Fruit fly (Drosophila melanogaster) whole organism, embryonic: ENCODE measurements around the gene PRL-1.
A peak's percentile ranks its signal among the peaks of the same experiment; 100 is the strongest.

ENCODE experiments used
- ATbp ChIP-seq: fragments of 200-800 bp; sonication (Bioruptor generic); optimal IDR thresholded peaks from 2 replicates; lab custom pipeline; 2017; ENCODE audit warnings: missing biosample characterization, mild to moderate bottlenecking, missing genetic modification characterization, missing genetic modification reagents
- Blimp-1 ChIP-seq: fragments of 200-800 bp; sonication (Bioruptor generic); optimal IDR thresholded peaks from 3 replicates; lab custom pipeline; 2018; ENCODE audit warnings: missing biosample characterization, missing genetic modification characterization, mild to moderate bottlenecking, moderate library complexity, missing genetic modification reagents
- CG12236 ChIP-seq: fragments of 200-800 bp; sonication (Bioruptor generic); optimal IDR thresholded peaks from 2 replicates; lab custom pipeline; 2016; ENCODE audit warnings: missing biosample characterization, missing genetic modification characterization
- CG13775 ChIP-seq: fragments of 200-800 bp; sonication (Bioruptor generic); optimal IDR thresholded peaks from 3 replicates; lab custom pipeline; 2017; ENCODE audit warnings: missing biosample characterization, mild to moderate bottlenecking, missing genetic modification characterization
- CG16813 ChIP-seq: fragments of 200-800 bp; sonication (Bioruptor generic); IDR thresholded peaks from 3 replicates; pipeline ENCODE4 v1.3.6; 2022; ENCODE audit warnings: missing biosample characterization, missing genetic modification characterization; ENCODE audit not compliant: partially characterized antibody
- CG17802 ChIP-seq: fragments of 200-800 bp; sonication (Bioruptor generic); optimal IDR thresholded peaks from 2 replicates; lab custom pipeline; 2018; ENCODE audit warnings: missing biosample characterization, mild to moderate bottlenecking, missing genetic modification characterization, moderate library complexity
- CG18476 ChIP-seq: fragments of 200-800 bp; sonication (Bioruptor generic); optimal IDR thresholded peaks from 2 replicates; lab custom pipeline; 2016; ENCODE audit warnings: missing biosample characterization, mild to moderate bottlenecking, missing genetic modification characterization
- CG2678 ChIP-seq: fragments of 200-800 bp; sonication (Bioruptor generic); optimal IDR thresholded peaks from 3 replicates; lab custom pipeline; 2019; ENCODE audit warnings: missing biosample characterization, mild to moderate bottlenecking, missing genetic modification characterization, moderate library complexity
- CG3163 ChIP-seq: fragments of 200-800 bp; sonication (Bioruptor generic); optimal IDR thresholded peaks from 3 replicates; lab custom pipeline; 2016; ENCODE audit warnings: missing biosample characterization, missing genetic modification characterization
- CG32767 ChIP-seq: fragments of 200-800 bp; sonication (Bioruptor generic); IDR thresholded peaks from 2 replicates; pipeline ENCODE4 v1.3.6; 2022; ENCODE audit warnings: missing biosample characterization, missing genetic modification characterization
- CG3281 ChIP-seq: fragments of 200-800 bp; sonication (Bioruptor generic); optimal IDR thresholded peaks from 3 replicates; lab custom pipeline; 2017; ENCODE audit warnings: missing biosample characterization, mild to moderate bottlenecking, missing genetic modification characterization
- CG4424 ChIP-seq: fragments of 200-800 bp; sonication (Bioruptor generic); optimal IDR thresholded peaks from 3 replicates; lab custom pipeline; 2016; ENCODE audit warnings: missing biosample characterization, missing genetic modification characterization
- CG4730 ChIP-seq: fragments of 200-800 bp; sonication (Bioruptor generic); IDR thresholded peaks from 2 replicates; pipeline ENCODE4 v1.3.6; 2022; ENCODE audit warnings: missing biosample characterization, missing genetic modification characterization
- CG5180 ChIP-seq: fragments of 200-800 bp; sonication (Bioruptor generic); optimal IDR thresholded peaks from 3 replicates; lab custom pipeline; 2017; ENCODE audit warnings: missing biosample characterization, missing genetic modification characterization, mild to moderate bottlenecking, moderate library complexity, missing genetic modification reagents
- CG6791 ChIP-seq: fragments of 200-800 bp; sonication (Bioruptor generic); IDR thresholded peaks from 3 replicates; pipeline ENCODE4 v1.3.6; 2022; ENCODE audit warnings: missing biosample characterization, missing genetic modification characterization; ENCODE audit not compliant: partially characterized antibody
- CG7556 ChIP-seq: fragments of 200-800 bp; sonication (Bioruptor generic); optimal IDR thresholded peaks from 2 replicates; lab custom pipeline; 2017; ENCODE audit warnings: missing biosample characterization, mild to moderate bottlenecking, missing genetic modification characterization
- CG9817 ChIP-seq: fragments of 200-800 bp; sonication (Bioruptor generic); optimal IDR thresholded peaks from 2 replicates; lab custom pipeline; 2018; ENCODE audit warnings: missing biosample characterization, mild to moderate bottlenecking, missing genetic modification characterization, moderate library complexity
- CG9932 ChIP-seq: fragments of 200-800 bp; sonication (Bioruptor generic); IDR thresholded peaks from 2 replicates; pipeline ENCODE4 v1.3.6; 2022; ENCODE audit warnings: missing biosample characterization, missing genetic modification characterization
- D ChIP-seq, 2 experiments: fragments of 200-800 bp in 1 of 2; fragments of >200 bp in 1 of 2; sonication (Bioruptor generic) in 1 of 2; optimal IDR thresholded peaks; 2 replicates in 1 of 2; 3 replicates in 1 of 2; lab custom pipeline; 2017; ENCODE audit warnings: mild to moderate bottlenecking in 1 of 2, missing biosample characterization in 1 of 2, missing genetic modification characterization in 1 of 2, missing genetic modification reagents in 1 of 2
- E2f1 ChIP-seq: fragments of 200-800 bp; sonication (Bioruptor generic); IDR thresholded peaks from 2 replicates; pipeline ENCODE4 v1.3.6; 2022; ENCODE audit warnings: missing biosample characterization, missing genetic modification characterization
- GATAe ChIP-seq: fragments of 200-800 bp; sonication (Bioruptor generic); conservative IDR thresholded peaks from 2 replicates; pipeline ENCODE4 v1.3.6; 2022; ENCODE audit warnings: missing biosample characterization, missing genetic modification characterization
- HmgD ChIP-seq: fragments of 200-800 bp; sonication (Bioruptor generic); optimal IDR thresholded peaks from 3 replicates; lab custom pipeline; 2016; ENCODE audit warnings: missing biosample characterization, missing genetic modification characterization
- Hmx ChIP-seq: fragments of 200-800 bp; sonication (Bioruptor generic); optimal IDR thresholded peaks from 2 replicates; lab custom pipeline; 2016; ENCODE audit warnings: missing biosample characterization, missing genetic modification characterization
- Hr51 ChIP-seq, 2 experiments: fragments of 200-800 bp; sonication (Bioruptor generic); optimal IDR thresholded peaks; 2 replicates in 1 of 2; 3 replicates in 1 of 2; lab custom pipeline; 2016 to 2018; ENCODE audit warnings: missing biosample characterization in 2 of 2, missing genetic modification characterization in 2 of 2, mild to moderate bottlenecking in 1 of 2, moderate library complexity in 1 of 2
- NC2β ChIP-seq: fragments of 200-800 bp; sonication (Bioruptor generic); optimal IDR thresholded peaks from 2 replicates; lab custom pipeline; 2016; ENCODE audit warnings: missing biosample characterization, missing genetic modification characterization
- Opbp ChIP-seq: fragments of 200-800 bp; sonication (Bioruptor generic); IDR thresholded peaks from 3 replicates; pipeline ENCODE4 v1.3.6; 2022; ENCODE audit warnings: missing biosample characterization, missing genetic modification characterization; ENCODE audit not compliant: partially characterized antibody
- PHDP ChIP-seq: fragments of 200-800 bp; sonication (Bioruptor generic); optimal IDR thresholded peaks from 3 replicates; lab custom pipeline; 2018; ENCODE audit warnings: missing biosample characterization, mild to moderate bottlenecking, missing genetic modification characterization, moderate library complexity
- Rfx ChIP-seq: fragments of 200-800 bp; sonication (Bioruptor generic); IDR thresholded peaks from 2 replicates; pipeline ENCODE4 v1.3.6; 2022; ENCODE audit warnings: missing biosample characterization, missing genetic modification characterization
- Stat92E ChIP-seq, 3 experiments: fragments of >200 bp in 2 of 3; fragments of 200-800 bp in 1 of 3; sonication (Bioruptor generic) in 1 of 3; optimal IDR thresholded peaks; 2 replicates each; lab custom pipeline; 2017 to 2019; ENCODE audit warnings: missing biosample characterization in 3 of 3, missing genetic modification characterization in 3 of 3, mild to moderate bottlenecking in 1 of 3, moderate library complexity in 1 of 3
- TFAM ChIP-seq: fragments of 200-800 bp; sonication (Bioruptor generic); optimal IDR thresholded peaks from 2 replicates; lab custom pipeline; 2017; ENCODE audit warnings: missing biosample characterization, missing genetic modification characterization, inconsistent platforms
- aop ChIP-seq: fragments of 200-800 bp; sonication (Bioruptor generic); IDR thresholded peaks from 2 replicates; pipeline ENCODE4 v1.3.6; 2022; ENCODE audit warnings: missing biosample characterization, missing genetic modification characterization
- ara ChIP-seq: fragments of 200-800 bp; sonication (Bioruptor generic); IDR thresholded peaks from 2 replicates; pipeline ENCODE4 v1.3.6; 2022; ENCODE audit warnings: missing biosample characterization, missing genetic modification characterization
- ase ChIP-seq: fragments of 200-800 bp; sonication (Bioruptor generic); IDR thresholded peaks from 3 replicates; pipeline ENCODE4 v1.3.6; 2022; ENCODE audit warnings: missing biosample characterization, missing genetic modification characterization
- br ChIP-seq: fragments of >200 bp; optimal IDR thresholded peaks from 2 replicates; lab custom pipeline; 2017
- chinmo ChIP-seq: fragments of 200-800 bp; sonication (Bioruptor generic); IDR thresholded peaks from 4 replicates; pipeline ENCODE4 v1.3.6; 2022; ENCODE audit warnings: missing biosample characterization, missing genetic modification characterization; ENCODE audit not compliant: partially characterized antibody
- crol ChIP-seq: fragments of 200-800 bp; sonication (Bioruptor generic); IDR thresholded peaks from 2 replicates; pipeline ENCODE4 v1.3.6; 2022; ENCODE audit warnings: missing biosample characterization, missing genetic modification characterization
- dan ChIP-seq: fragments of 200-800 bp; sonication (Bioruptor generic); IDR thresholded peaks from 2 replicates; pipeline ENCODE4 v1.3.6; 2022; ENCODE audit warnings: missing biosample characterization, missing genetic modification characterization
- dimm ChIP-seq: fragments of 200-800 bp; sonication (Bioruptor generic); IDR thresholded peaks from 2 replicates; pipeline ENCODE4 v1.3.6; 2022; ENCODE audit warnings: missing biosample characterization, missing genetic modification characterization
- dysf ChIP-seq: fragments of 200-800 bp; sonication (Bioruptor generic); IDR thresholded peaks from 3 replicates; pipeline ENCODE4 v1.3.6; 2022; ENCODE audit warnings: missing biosample characterization, missing genetic modification characterization
- esg ChIP-seq: fragments of 200-800 bp; sonication (Bioruptor generic); conservative IDR thresholded peaks from 2 replicates; pipeline ENCODE4 v1.3.6; 2022; ENCODE audit warnings: missing biosample characterization, missing genetic modification characterization
- fru ChIP-seq: fragments of >200 bp; optimal IDR thresholded peaks from 2 replicates; lab custom pipeline; 2017
- gem ChIP-seq: fragments of 200-800 bp; sonication (Bioruptor generic); optimal IDR thresholded peaks from 2 replicates; lab custom pipeline; 2019; ENCODE audit warnings: missing biosample characterization, mild to moderate bottlenecking, missing genetic modification characterization, moderate library complexity
- jumu ChIP-seq: fragments of 200-800 bp; sonication (Bioruptor generic); optimal IDR thresholded peaks from 3 replicates; lab custom pipeline; 2016; ENCODE audit warnings: missing biosample characterization, missing genetic modification characterization
- pb ChIP-seq: fragments of 200-800 bp; sonication (Bioruptor generic); optimal IDR thresholded peaks from 3 replicates; lab custom pipeline; 2016; ENCODE audit warnings: missing biosample characterization, missing genetic modification characterization
- psq ChIP-seq: fragments of 200-800 bp; sonication (Bioruptor generic); optimal IDR thresholded peaks from 2 replicates; lab custom pipeline; 2017; ENCODE audit warnings: missing biosample characterization, missing genetic modification characterization
- schlank ChIP-seq: fragments of 200-800 bp; sonication (Bioruptor generic); optimal IDR thresholded peaks from 2 replicates; lab custom pipeline; 2018; ENCODE audit warnings: missing biosample characterization, mild to moderate bottlenecking, missing genetic modification characterization
- sd ChIP-seq: fragments of 200-800 bp; sonication (Bioruptor generic); optimal IDR thresholded peaks from 3 replicates; lab custom pipeline; 2018; ENCODE audit warnings: missing biosample characterization, mild to moderate bottlenecking, missing genetic modification characterization, moderate library complexity
- tgo ChIP-seq: fragments of 200-800 bp; sonication (Bioruptor generic); IDR thresholded peaks from 3 replicates; pipeline ENCODE4 v1.3.6; 2022; ENCODE audit warnings: missing biosample characterization, missing genetic modification characterization
- trh ChIP-seq: fragments of 200-800 bp; sonication (Bioruptor generic); optimal IDR thresholded peaks from 2 replicates; lab custom pipeline; 2016; ENCODE audit warnings: missing biosample characterization, missing genetic modification characterization
- ttk ChIP-seq: fragments of 200-800 bp; sonication (Bioruptor generic); IDR thresholded peaks from 2 replicates; pipeline ENCODE4 v2.1.2; 2022; ENCODE audit warnings: missing biosample characterization, missing genetic modification characterization
- twi ChIP-seq: fragments of 200-800 bp; optimal IDR thresholded peaks from 2 replicates; lab custom pipeline; 2019; ENCODE audit warnings: missing biosample characterization, mild to moderate bottlenecking, missing genetic modification characterization, moderate library complexity
- tx ChIP-seq: fragments of 200-800 bp; sonication (Bioruptor generic); optimal IDR thresholded peaks from 2 replicates; lab custom pipeline; 2016; ENCODE audit warnings: missing biosample characterization, missing genetic modification characterization

Gene PRL-1

DNA sequence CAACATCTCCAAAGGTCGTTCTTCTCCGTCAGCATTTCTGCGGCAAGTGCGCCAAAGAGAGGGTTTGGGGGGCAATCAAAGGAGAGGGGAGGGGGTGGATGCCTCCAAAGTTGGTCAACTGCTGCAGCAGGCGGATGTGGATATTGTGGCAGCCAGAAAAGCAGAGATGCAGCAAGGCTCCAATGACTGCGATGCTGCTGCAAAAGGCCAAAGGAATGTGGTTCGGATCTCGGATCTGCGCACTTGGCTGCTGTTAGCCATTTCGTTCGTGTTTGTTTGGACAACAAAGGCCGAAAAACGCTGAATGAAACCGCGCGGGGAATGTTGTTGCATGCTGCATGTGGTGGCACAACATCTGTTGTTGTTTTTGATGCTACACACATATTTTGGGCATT is 24.7 kb upstream of the PRL-1 start:
- TF ChIP-seq trh (GFP tag; lab: Kevin White, UChicago) (no peak), CG6791 (GFP tag; lab: Robert Waterston, UW) (no peak), Blimp-1 (no peak), fru (lab: Kevin White, UChicago) (no peak), CG3281 (no peak), ase (no peak), TFAM (GFP tag; lab: Kevin White, UChicago) (no peak), crol (GFP tag; lab: Robert Waterston, UW) (peak; percentile 44), E2f1 (no peak), HmgD (GFP tag; lab: Kevin White, UChicago) (no peak), CG3163 (no peak), br (no peak), jumu (GFP tag; lab: Kevin White, UChicago) (no peak), CG4730 (GFP tag; lab: Robert Waterston, UW) (no peak), sd (peak; percentile 13), CG18476 (GFP tag; lab: Kevin White, UChicago) (no peak), CG16813 (no peak), ttk (GFP tag; lab: Robert Waterston, UW) (no peak), ATbp (no peak), chinmo (GFP tag; lab: Robert Waterston, UW) (0 out of 4 replicates have a peak, but pooled peaks have one; percentile 23), esg (no peak), Stat92E (GFP tag; optimal IDR thresholded peaks at IDR 0.05; lab: Kevin White, UChicago) (no peak), CG9932 (GFP tag; lab: Robert Waterston, UW) (no peak), Opbp (0 out of 3 replicates have a peak, but pooled peaks have one; percentile 22), CG4424 (GFP tag; lab: Kevin White, UChicago) (no peak), D (optimal IDR thresholded peaks at IDR 0.05; lab: Kevin White, UChicago) (peak; percentile 58), D (GFP tag; optimal IDR thresholded peaks at IDR 0.05; lab: Kevin White, UChicago) (no peak), tgo (GFP tag; lab: Robert Waterston, UW) (no peak), ara (GFP tag; lab: Robert Waterston, UW) (no peak), CG32767 (no peak), Hr51 (GFP tag; optimal IDR thresholded peaks at IDR 0.05; lab: Kevin White, UChicago) (no peak), Hmx (GFP tag; lab: Kevin White, UChicago) (no peak), Rfx (GFP tag; lab: Robert Waterston, UW) (no peak), twi (tag; lab: Kevin White, UChicago) (peak; percentile 82), schlank (tag; lab: Kevin White, UChicago) (no peak), PHDP (no peak), tx (GFP tag; lab: Kevin White, UChicago) (no peak), CG2678 (no peak), CG13775 (GFP tag; lab: Kevin White, UChicago) (no peak), CG9817 (no peak), dan (GFP tag; lab: Robert Waterston, UW) (no peak), aop (GFP tag; lab: Robert Waterston, UW) (no peak), dimm (GFP tag; lab: Robert Waterston, UW) (no peak), gem (no peak), GATAe (GFP tag; lab: Robert Waterston, UW) (no peak), CG12236 (no peak), dysf (GFP tag; lab: Robert Waterston, UW) (no peak), CG5180 (GFP tag; lab: Kevin White, UChicago) (no peak), psq (GFP tag; lab: Kevin White, UChicago) (no peak), CG7556 (GFP tag; lab: Kevin White, UChicago) (no peak), pb (GFP tag; lab: Kevin White, UChicago) (no peak), NC2β (GFP tag; lab: Kevin White, UChicago) (no peak), CG17802 (tag; lab: Kevin White, UChicago) (no peak)
